Fruit fly (Drosophila melanogaster) whole organism, embryonic: Measurements from ENCODE around the gene nesd.

ENCODE experiments used
- Antp ChIP-seq: fragments of 200-800 bp; sonication (Bioruptor generic); optimal IDR thresholded peaks from 3 replicates; lab custom pipeline; 2016; ENCODE audit warnings: missing biosample characterization, missing genetic modification characterization
- B-H1 ChIP-seq: fragments of 200-800 bp; sonication (Bioruptor generic); IDR thresholded peaks from 3 replicates; pipeline ENCODE4 v1.3.6; 2022; ENCODE audit warnings: missing biosample characterization, missing genetic modification characterization
- BtbVII ChIP-seq: fragments of 200-800 bp; sonication (Bioruptor generic); optimal IDR thresholded peaks from 3 replicates; lab custom pipeline; 2017; ENCODE audit warnings: missing biosample characterization, mild to moderate bottlenecking, missing genetic modification characterization
- CG11247 ChIP-seq: fragments of 200-800 bp; sonication (Bioruptor generic); IDR thresholded peaks from 2 replicates; pipeline ENCODE4 v1.3.6; 2022; ENCODE audit warnings: missing biosample characterization, missing genetic modification characterization
- CG11398 ChIP-seq: fragments of 200-800 bp; sonication (Bioruptor generic); optimal IDR thresholded peaks from 2 replicates; lab custom pipeline; 2016; ENCODE audit warnings: missing biosample characterization, missing genetic modification characterization
- CG12155 ChIP-seq: fragments of 200-800 bp; sonication (Bioruptor generic); optimal IDR thresholded peaks from 3 replicates; lab custom pipeline; 2016; ENCODE audit warnings: missing biosample characterization, missing genetic modification characterization
- CG12769 ChIP-seq: fragments of 200-800 bp; sonication (Bioruptor generic); optimal IDR thresholded peaks from 2 replicates; lab custom pipeline; 2019; ENCODE audit warnings: missing biosample characterization, mild to moderate bottlenecking, missing genetic modification characterization, moderate library complexity
- CG13287 ChIP-seq: fragments of 200-800 bp; sonication (Bioruptor generic); IDR thresholded peaks from 2 replicates; pipeline ENCODE4 v1.3.6; 2022; ENCODE audit warnings: missing biosample characterization, missing genetic modification characterization; ENCODE audit not compliant: partially characterized antibody
- CG14441 ChIP-seq: fragments of 200-800 bp; sonication (Bioruptor generic); IDR thresholded peaks from 2 replicates; pipeline ENCODE4 v1.3.6; 2022; ENCODE audit warnings: missing biosample characterization, missing genetic modification characterization
- CG14965 ChIP-seq: fragments of 200-800 bp; sonication (Bioruptor generic); optimal IDR thresholded peaks from 2 replicates; lab custom pipeline; 2016; ENCODE audit warnings: missing biosample characterization, missing genetic modification characterization, borderline replicate concordance
- CG1529 ChIP-seq: fragments of 200-800 bp; sonication (Bioruptor generic); optimal IDR thresholded peaks from 3 replicates; lab custom pipeline; 2018; ENCODE audit warnings: missing biosample characterization, missing genetic modification characterization
- CG17361 ChIP-seq: fragments of 200-800 bp; sonication (Bioruptor generic); IDR thresholded peaks from 3 replicates; pipeline ENCODE4 v1.3.6; 2022; ENCODE audit warnings: missing biosample characterization, missing genetic modification characterization
- CG17385 ChIP-seq: fragments of 200-800 bp; sonication (Bioruptor generic); optimal IDR thresholded peaks from 3 replicates; lab custom pipeline; 2018; ENCODE audit warnings: missing biosample characterization, mild to moderate bottlenecking, missing genetic modification characterization
- CG32767 ChIP-seq: fragments of 200-800 bp; sonication (Bioruptor generic); IDR thresholded peaks from 2 replicates; pipeline ENCODE4 v1.3.6; 2022; ENCODE audit warnings: missing biosample characterization, missing genetic modification characterization
- CG34224 ChIP-seq: fragments of 200-800 bp; sonication (Bioruptor generic); IDR thresholded peaks from 3 replicates; pipeline ENCODE4 v1.3.6; 2022; ENCODE audit warnings: missing biosample characterization, missing genetic modification characterization; ENCODE audit not compliant: partially characterized antibody
- CG42726 ChIP-seq: fragments of 200-800 bp; sonication (Bioruptor generic); IDR thresholded peaks from 2 replicates; pipeline ENCODE4 v1.3.6; 2022; ENCODE audit warnings: missing biosample characterization, missing genetic modification characterization; ENCODE audit not compliant: partially characterized antibody
- CG4707 ChIP-seq: fragments of 200-800 bp; sonication (Bioruptor generic); optimal IDR thresholded peaks from 2 replicates; lab custom pipeline; 2018; ENCODE audit warnings: missing biosample characterization, mild to moderate bottlenecking, missing genetic modification characterization, moderate library complexity
- CG6791 ChIP-seq: fragments of 200-800 bp; sonication (Bioruptor generic); IDR thresholded peaks from 3 replicates; pipeline ENCODE4 v1.3.6; 2022; ENCODE audit warnings: missing biosample characterization, missing genetic modification characterization; ENCODE audit not compliant: partially characterized antibody
- CG6854 ChIP-seq: fragments of 200-800 bp; sonication (Bioruptor generic); optimal IDR thresholded peaks from 3 replicates; lab custom pipeline; 2017; ENCODE audit warnings: missing biosample characterization, mild to moderate bottlenecking, missing genetic modification characterization
- CG7372 ChIP-seq: fragments of 200-800 bp; sonication (Bioruptor generic); IDR thresholded peaks from 2 replicates; pipeline ENCODE4 v1.3.6; 2022; ENCODE audit warnings: missing biosample characterization, missing genetic modification characterization
- CG7987 ChIP-seq: fragments of 200-800 bp; sonication (Bioruptor generic); optimal IDR thresholded peaks from 2 replicates; lab custom pipeline; 2018; ENCODE audit warnings: missing biosample characterization, mild to moderate bottlenecking, missing genetic modification characterization, moderate library complexity
- CG8089 ChIP-seq: fragments of 200-800 bp; sonication (Bioruptor generic); optimal IDR thresholded peaks from 3 replicates; lab custom pipeline; 2016; ENCODE audit warnings: missing biosample characterization, missing genetic modification characterization
- Dll ChIP-seq: fragments of 200-800 bp; sonication (Bioruptor generic); IDR thresholded peaks from 4 replicates; pipeline ENCODE4 v1.3.6; 2022; ENCODE audit warnings: missing biosample characterization, missing genetic modification characterization; ENCODE audit not compliant: partially characterized antibody
- Hr39 ChIP-seq: fragments of >200 bp; optimal IDR thresholded peaks from 2 replicates; lab custom pipeline; 2017
- Meics ChIP-seq: fragments of 200-800 bp; sonication (Bioruptor generic); optimal IDR thresholded peaks from 2 replicates; lab custom pipeline; 2017; ENCODE audit warnings: missing biosample characterization, mild to moderate bottlenecking, missing genetic modification characterization
- Stat92E ChIP-seq, 3 experiments: fragments of >200 bp in 2 of 3; fragments of 200-800 bp in 1 of 3; sonication (Bioruptor generic) in 1 of 3; optimal IDR thresholded peaks; 2 replicates each; lab custom pipeline; 2017 to 2019; ENCODE audit warnings: missing biosample characterization in 3 of 3, missing genetic modification characterization in 3 of 3, mild to moderate bottlenecking in 1 of 3, moderate library complexity in 1 of 3
- Usf ChIP-seq: fragments of 200-800 bp; sonication (Bioruptor generic); optimal IDR thresholded peaks from 2 replicates; lab custom pipeline; 2017; ENCODE audit warnings: missing genotype, missing biosample characterization, missing genetic modification characterization
- Xrp1 ChIP-seq: fragments of 200-800 bp; sonication (Bioruptor generic); IDR thresholded peaks from 2 replicates; pipeline ENCODE4 v1.3.6; 2022; ENCODE audit warnings: missing biosample characterization, missing genetic modification characterization
- ac ChIP-seq: fragments of 200-800 bp; sonication (Bioruptor generic); optimal IDR thresholded peaks from 3 replicates; lab custom pipeline; 2017; ENCODE audit warnings: missing biosample characterization, mild to moderate bottlenecking, missing genetic modification characterization
- ase ChIP-seq: fragments of 200-800 bp; sonication (Bioruptor generic); IDR thresholded peaks from 3 replicates; pipeline ENCODE4 v1.3.6; 2022; ENCODE audit warnings: missing biosample characterization, missing genetic modification characterization
- cad ChIP-seq: fragments of >200 bp; optimal IDR thresholded peaks from 2 replicates; lab custom pipeline; 2017; ENCODE audit warnings: missing biosample characterization, missing genetic modification characterization
- chif ChIP-seq, 2 experiments: fragments of 200-800 bp; sonication (Bioruptor generic); optimal IDR thresholded peaks; 3 replicates each; lab custom pipeline; 2016; ENCODE audit warnings: missing biosample characterization in 2 of 2, missing genetic modification characterization in 2 of 2
- chm ChIP-seq: fragments of 200-800 bp; sonication (Bioruptor generic); IDR thresholded peaks from 2 replicates; pipeline ENCODE4 v1.3.6; 2022; ENCODE audit warnings: missing biosample characterization, missing genetic modification characterization
- dan ChIP-seq: fragments of 200-800 bp; sonication (Bioruptor generic); IDR thresholded peaks from 2 replicates; pipeline ENCODE4 v1.3.6; 2022; ENCODE audit warnings: missing biosample characterization, missing genetic modification characterization
- emc ChIP-seq: fragments of 200-800 bp; sonication (Bioruptor generic); optimal IDR thresholded peaks from 2 replicates; lab custom pipeline; 2016; ENCODE audit warnings: missing biosample characterization, missing genetic modification characterization
- fd64A ChIP-seq: fragments of 200-800 bp; sonication (Bioruptor generic); optimal IDR thresholded peaks from 3 replicates; lab custom pipeline; 2018; ENCODE audit warnings: missing biosample characterization, mild to moderate bottlenecking, missing genetic modification characterization
- kay ChIP-seq: fragments of 200-800 bp; sonication (Bioruptor generic); optimal IDR thresholded peaks from 2 replicates; lab custom pipeline; 2016; ENCODE audit warnings: missing biosample characterization, missing genetic modification characterization
- odd ChIP-seq: fragments of 200-800 bp; sonication (Bioruptor generic); optimal IDR thresholded peaks from 2 replicates; lab custom pipeline; 2017; ENCODE audit warnings: missing biosample characterization, mild to moderate bottlenecking, missing genetic modification characterization
- pho ChIP-seq: fragments of 200-800 bp; sonication (Bioruptor generic); optimal IDR thresholded peaks from 2 replicates; lab custom pipeline; 2016; ENCODE audit warnings: missing biosample characterization, missing genetic modification characterization
- pita ChIP-seq: fragments of 200-800 bp; sonication (Bioruptor generic); optimal IDR thresholded peaks from 2 replicates; lab custom pipeline; 2017; ENCODE audit warnings: missing biosample characterization, mild to moderate bottlenecking, missing genetic modification characterization
- pnt ChIP-seq: fragments of 200-800 bp; sonication (Bioruptor generic); optimal IDR thresholded peaks from 3 replicates; lab custom pipeline; 2016; ENCODE audit warnings: missing biosample characterization, missing genetic modification characterization
- psq ChIP-seq: fragments of 200-800 bp; sonication (Bioruptor generic); optimal IDR thresholded peaks from 2 replicates; lab custom pipeline; 2017; ENCODE audit warnings: missing biosample characterization, missing genetic modification characterization
- repo ChIP-seq: fragments of 200-800 bp; sonication (Bioruptor generic); optimal IDR thresholded peaks from 2 replicates; lab custom pipeline; 2016; ENCODE audit warnings: missing biosample characterization, missing genetic modification characterization
- sc ChIP-seq, 3 experiments: fragments of >200 bp in 2 of 3; fragments of 200-800 bp in 1 of 3; sonication (Bioruptor generic) in 1 of 3; optimal IDR thresholded peaks; 2 replicates in 2 of 3; 3 replicates in 1 of 3; lab custom pipeline; 2017; ENCODE audit warnings: mild to moderate bottlenecking in 1 of 3, missing biosample characterization in 1 of 3, missing genetic modification characterization in 1 of 3, missing genetic modification reagents in 1 of 3
- seq ChIP-seq: fragments of 200-800 bp; sonication (Bioruptor generic); IDR thresholded peaks from 2 replicates; pipeline ENCODE4 v1.3.6; 2022; ENCODE audit warnings: missing biosample characterization, missing genetic modification characterization
- sima ChIP-seq: fragments of 200-800 bp; sonication (Bioruptor generic); optimal IDR thresholded peaks from 2 replicates; lab custom pipeline; 2016; ENCODE audit warnings: missing biosample characterization, missing genetic modification characterization
- tgo ChIP-seq: fragments of 200-800 bp; sonication (Bioruptor generic); IDR thresholded peaks from 3 replicates; pipeline ENCODE4 v1.3.6; 2022; ENCODE audit warnings: missing biosample characterization, missing genetic modification characterization
- tll ChIP-seq, 2 experiments: fragments of 200-800 bp in 1 of 2; fragments of >200 bp in 1 of 2; sonication (Bioruptor generic) in 1 of 2; optimal IDR thresholded peaks; 2 replicates each; lab custom pipeline; 2017 to 2019; ENCODE audit warnings: missing biosample characterization in 2 of 2, missing genetic modification characterization in 2 of 2, mild to moderate bottlenecking in 1 of 2, moderate library complexity in 1 of 2
- vnd ChIP-seq: fragments of 200-800 bp; sonication (Bioruptor generic); IDR thresholded peaks from 3 replicates; pipeline ENCODE4 v1.3.6; 2022; ENCODE audit warnings: missing biosample characterization, missing genetic modification characterization; ENCODE audit not compliant: partially characterized antibody

Gene nesd

dm6 chr2L:20091094-20091679, 2.6 kb upstream of the nesd start, which contains the start of the genes CG10747 and Pyroxd1 (continued):
- TF ChIP-seq Xrp1 (GFP tag; lab: Robert Waterston, UW) (peak; percentile 95), CG32767 (GFP tag; lab: Robert Waterston, UW) (peak; percentile 95), CG42726 (GFP tag; lab: Robert Waterston, UW) (no peak), CG11398 (peak; percentile 87), CG17361 (GFP tag; lab: Robert Waterston, UW) (peak; percentile 98), pnt (GFP tag; lab: Kevin White, UChicago) (peak; percentile 95), emc (peak; percentile 83), Hr39 (lab: Kevin White, UChicago) (no peak), Usf (GFP tag; lab: Kevin White, UChicago) (peak; percentile 96), pho (GFP tag; lab: Kevin White, UChicago) (peak; percentile 97), Meics (peak; percentile 96), CG11247 (GFP tag; lab: Robert Waterston, UW) (peak; percentile 96), dan (peak; percentile 85), CG12155 (GFP tag; lab: Kevin White, UChicago) (peak; percentile 96), cad (GFP tag; lab: Kevin White, UChicago) (no peak), Dll (GFP tag; lab: Robert Waterston, UW) (0 out of 4 replicates have a peak, but pooled peaks have one; percentile 27), vnd (GFP tag; lab: Robert Waterston, UW) (no peak), CG14441 (GFP tag; lab: Robert Waterston, UW) (peak; percentile 95), tll (GFP tag; optimal IDR thresholded peaks at IDR 0.05; lab: Kevin White, UChicago) (peak; percentile 20 to 71), psq (GFP tag; lab: Kevin White, UChicago) (peak; percentile 85), Stat92E (GFP tag; optimal IDR thresholded peaks at IDR 0.05; lab: Kevin White, UChicago) (peak in 1 of 3 experiments; percentile 83), ac (GFP tag; lab: Kevin White, UChicago) (peak; percentile 90), sc (optimal IDR thresholded peaks at IDR 0.05; lab: Kevin White, UChicago) (no peak), sc (GFP tag; optimal IDR thresholded peaks at IDR 0.05; lab: Kevin White, UChicago) (peak; percentile 94), sima (peak; percentile 64), Antp (GFP tag; lab: Kevin White, UChicago) (peak; percentile 94), CG1529 (GFP tag; lab: Kevin White, UChicago) (peak; percentile 94), CG7987 (GFP tag; lab: Kevin White, UChicago) (peak; percentile 83), CG6854 (GFP tag; lab: Kevin White, UChicago) (peak; percentile 93), CG17385 (GFP tag; lab: Kevin White, UChicago) (peak; percentile 94), CG8089 (GFP tag; lab: Kevin White, UChicago) (peak; percentile 87), tgo (GFP tag; lab: Robert Waterston, UW) (peak; percentile 98), BtbVII (GFP tag; lab: Kevin White, UChicago) (peak; percentile 95), seq (peak; percentile 96), CG34224 (no peak), odd (peak; percentile 97), chif (GFP tag; optimal IDR thresholded peaks at IDR 0.05; lab: Kevin White, UChicago) (peak; percentile 91 to 96), CG4707 (GFP tag; lab: Kevin White, UChicago) (peak; percentile 85), CG7372 (peak; percentile 94), kay (GFP tag; lab: Kevin White, UChicago) (peak; percentile 93), repo (GFP tag; lab: Kevin White, UChicago) (peak; percentile 78), ase (GFP tag; lab: Robert Waterston, UW) (peak; percentile 91), B-H1 (GFP tag; lab: Robert Waterston, UW) (peak; percentile 91), CG14965 (GFP tag; lab: Kevin White, UChicago) (peak; percentile 62), chm (peak; percentile 92), CG12769 (peak; percentile 97), fd64A (GFP tag; lab: Kevin White, UChicago) (peak; percentile 78), CG13287 (peak; percentile 31; the same call in 1 of the 2 replicates), pita (GFP tag; lab: Kevin White, UChicago) (no peak), CG6791 (no peak)
